Worm (Caenorhabditis elegans): ENCODE measurements around the gene str-69.

Gene str-69

DNA sequence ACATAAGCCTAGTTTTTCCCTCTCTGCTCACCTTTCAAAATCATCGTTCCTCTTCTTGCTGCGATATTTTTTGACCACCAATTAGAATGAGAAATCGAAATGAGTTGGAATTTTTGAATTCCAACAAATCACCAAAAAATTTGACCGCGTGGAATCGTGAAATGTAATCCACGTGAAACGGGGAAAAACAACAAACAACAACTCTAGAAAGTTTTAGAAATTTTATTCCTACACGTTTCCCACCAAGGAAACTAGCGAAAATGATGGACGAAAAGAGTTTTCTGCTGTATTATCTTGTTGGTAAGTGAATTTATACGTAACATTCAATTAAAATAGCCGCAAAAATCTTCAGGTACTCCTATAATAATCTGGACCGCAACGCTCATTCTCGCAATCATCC lies 32.8 kb upstream of the str-69 start, which contains the start of the genes irld-3 and F02C9.1:
Gene irld-3 (minus strand): TSS at position 101 of the 400 bp plus-strand sequence.
Gene F02C9.1 (plus strand): TSS at position 216 of the 400 bp plus-strand sequence.
- TF ChIP-seq nfya-1 (tag; optimal IDR thresholded peaks at IDR 0.05) (no peak), ceh-31 (tag; optimal IDR thresholded peaks at IDR 0.05) (no peak), C08G9.2 (tag; optimal IDR thresholded peaks at IDR 0.05) (no peak), fkh-10 (GFP tag; optimal IDR thresholded peaks at IDR 0.05) (no peak), hlh-13 (GFP tag; optimal IDR thresholded peaks at IDR 0.05) (no peak), pat-9 (tag; optimal IDR thresholded peaks at IDR 0.05) (no peak), tbx-7 (tag; optimal IDR thresholded peaks at IDR 0.05) (no peak), ahr-1 (tag; optimal IDR thresholded peaks at IDR 0.05) (no peak), rnt-1 (tag; optimal IDR thresholded peaks at IDR 0.05) (no peak), T23F11.4 (GFP tag; optimal IDR thresholded peaks at IDR 0.05) (no peak), pag-3 (tag; optimal IDR thresholded peaks at IDR 0.05; ENCODE audit: borderline replicate concordance) (no peak), ceh-2 (tag; optimal IDR thresholded peaks at IDR 0.05) (no peak), sdc-2 (tag; optimal IDR thresholded peaks at IDR 0.05) (no peak), ztf-16 (tag; optimal IDR thresholded peaks at IDR 0.05) (no peak), mec-3 (tag; optimal IDR thresholded peaks at IDR 0.05; ENCODE audit: borderline replicate concordance) (no peak), unc-3 (GFP tag; conservative IDR thresholded peaks at IDR 0.05) (no peak), unc-3 (tag; optimal IDR thresholded peaks at IDR 0.05) (no peak), ets-4 (tag; optimal IDR thresholded peaks at IDR 0.05) (no peak), ceh-24 (tag; optimal IDR thresholded peaks at IDR 0.05) (no peak)

DNA sequence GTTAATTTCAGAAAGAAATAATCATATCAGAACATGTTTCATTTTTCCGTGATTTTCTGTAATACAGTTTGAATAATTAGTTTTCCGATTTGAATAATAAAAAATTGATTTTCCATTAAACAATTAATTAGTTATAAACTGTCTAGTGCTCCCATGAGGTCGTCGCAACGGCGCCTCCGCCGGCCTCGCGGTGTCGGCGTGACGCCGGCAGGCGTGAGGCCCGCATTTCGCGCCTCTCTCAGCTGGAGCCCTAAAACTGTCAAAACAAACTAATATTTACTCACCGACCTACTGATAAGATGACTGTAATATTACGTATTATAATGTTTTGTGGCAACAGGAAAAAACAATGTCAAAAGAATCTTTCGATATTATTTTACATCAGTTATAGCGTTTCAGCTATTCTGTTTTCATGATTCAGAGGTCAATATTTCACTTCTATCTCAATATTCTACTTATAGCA lies 27.6 kb upstream of the str-69 start, which contains the start of gene F02C9.2:
Gene F02C9.2 (plus strand): TSS at position 413 of the 463 bp plus-strand sequence.
- TF ChIP-seq pag-3 (tag; optimal IDR thresholded peaks at IDR 0.05; ENCODE audit: borderline replicate concordance): no peak

DNA sequence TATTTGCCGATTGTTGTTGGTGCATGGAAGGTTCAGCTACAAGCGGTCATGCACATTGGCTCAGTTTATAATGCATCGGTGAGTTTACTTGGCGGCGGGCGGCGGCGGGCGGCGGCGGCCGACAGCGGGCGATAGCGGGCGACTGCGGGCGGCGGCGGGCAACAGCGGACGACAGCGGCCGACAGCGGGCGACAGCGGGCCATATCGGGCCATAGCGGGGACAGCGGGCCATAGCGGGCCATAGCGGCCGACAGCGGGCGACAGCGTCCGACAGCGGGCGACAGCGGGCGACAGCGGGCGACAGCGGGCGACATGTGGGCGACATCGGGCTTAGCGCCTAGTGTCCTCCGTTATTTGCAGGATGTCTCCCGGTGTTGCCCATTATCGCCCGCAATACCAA lies 26.4 kb upstream of the str-69 start:
- TF ChIP-seq elt-2 (tag; optimal IDR thresholded peaks at IDR 0.05) (no peak), pax-1 (tag; optimal IDR thresholded peaks at IDR 0.05) (no peak), lim-6 (tag; optimal IDR thresholded peaks at IDR 0.05) (no peak), pat-9 (tag; optimal IDR thresholded peaks at IDR 0.05) (no peak), sdc-2 (tag; optimal IDR thresholded peaks at IDR 0.05) (no peak), madf-2 (tag; optimal IDR thresholded peaks at IDR 0.05) (no peak), ceh-24 (tag; optimal IDR thresholded peaks at IDR 0.05) (no peak), tbx-7 (tag; optimal IDR thresholded peaks at IDR 0.05) (no peak), nfya-1 (tag; optimal IDR thresholded peaks at IDR 0.05) (no peak), ceh-31 (tag; optimal IDR thresholded peaks at IDR 0.05) (no peak), gmeb-2 (tag; optimal IDR thresholded peaks at IDR 0.05) (no peak), ttx-3 (tag; optimal IDR thresholded peaks at IDR 0.05) (no peak), ceh-45 (GFP tag; IDR thresholded peaks at IDR 0.05) (no peak), dmd-4 (tag; optimal IDR thresholded peaks at IDR 0.05; ENCODE audit: borderline replicate concordance) (no peak)

DNA sequence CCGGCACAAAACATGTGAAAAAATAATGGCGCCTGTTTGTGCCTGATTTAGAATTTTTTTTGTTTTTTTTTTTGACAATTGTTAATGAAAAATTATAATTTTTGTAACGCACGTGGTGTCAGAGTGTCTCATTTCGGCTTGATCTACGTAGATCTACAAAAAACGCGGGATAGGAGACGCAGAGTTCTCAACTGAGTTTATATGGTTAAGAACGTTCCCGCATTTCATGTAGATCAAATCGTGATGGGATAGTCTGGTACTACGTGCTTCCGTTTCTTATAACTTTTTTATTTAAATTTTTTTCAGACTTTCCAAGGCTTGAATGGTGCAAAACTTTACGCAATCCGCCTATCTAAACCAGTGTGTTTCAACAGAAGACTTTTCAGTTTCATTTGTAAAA lies 23.1 kb upstream of the str-69 start, which contains the start of gene tat-6:
Gene tat-6 (plus strand): TSS at position 301 of the 400 bp plus-strand sequence.
- TF ChIP-seq fax-1 (tag; optimal IDR thresholded peaks at IDR 0.05) (no peak), hlh-30 (tag; optimal IDR thresholded peaks at IDR 0.05; ENCODE audit: insufficient read depth) (no peak), pax-1 (tag; optimal IDR thresholded peaks at IDR 0.05) (no peak), ets-4 (tag; optimal IDR thresholded peaks at IDR 0.05) (no peak), ceh-48 (tag; optimal IDR thresholded peaks at IDR 0.05) (no peak), ahr-1 (tag; optimal IDR thresholded peaks at IDR 0.05) (no peak), unc-42 (tag; optimal IDR thresholded peaks at IDR 0.05) (no peak), unc-3 (GFP tag; conservative IDR thresholded peaks at IDR 0.05) (no peak), unc-3 (tag; optimal IDR thresholded peaks at IDR 0.05) (no peak), C38D4.7 (GFP tag; optimal IDR thresholded peaks at IDR 0.05) (no peak), fkh-10 (GFP tag; optimal IDR thresholded peaks at IDR 0.05) (no peak)

DNA sequence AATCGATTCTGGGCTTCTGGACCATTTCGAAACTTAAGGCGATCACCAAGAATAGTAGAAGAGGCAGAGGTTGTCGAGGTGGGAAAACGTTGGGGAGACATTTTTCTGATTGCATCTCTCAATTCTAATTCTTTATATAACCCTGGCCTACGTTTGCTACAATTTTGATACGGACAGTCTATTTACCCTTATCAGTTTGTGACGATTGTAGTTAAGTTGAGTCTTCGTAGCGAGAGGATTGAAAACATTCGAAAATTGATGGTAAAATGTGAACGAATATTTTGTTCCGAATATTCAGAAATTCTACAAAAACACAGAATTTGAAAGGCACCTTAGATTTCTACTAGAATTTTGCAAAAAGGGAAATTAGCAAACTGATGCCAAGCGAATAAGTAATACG lies 22.0 kb upstream of the str-69 start, which contains the start of gene Y73C8C.10:
Gene Y73C8C.10 (minus strand): TSS at position 101 of the 400 bp plus-strand sequence.
- TF ChIP-seq ceh-18 (tag; optimal IDR thresholded peaks at IDR 0.05) (no peak), Y22D7AL.16 (tag; optimal IDR thresholded peaks at IDR 0.05) (no peak), elt-2 (tag; optimal IDR thresholded peaks at IDR 0.05) (no peak)

Measured in whole organism, late embryonic.